Fruit fly (Drosophila melanogaster) whole organism, wandering third instar larva: ENCODE measurements around the gene CG11951.

Experiments
- Abd-B ChIP-seq: fragments of >200 bp; optimal IDR thresholded peaks from 2 replicates; lab custom pipeline; 2017; ENCODE audit warnings: missing biosample characterization, missing genetic modification characterization
- Dif ChIP-seq: fragments of 200-275, 200-300 bp; sonication (Bioruptor generic); optimal IDR thresholded peaks from 2 replicates; lab custom pipeline; 2018; ENCODE audit warnings: missing biosample characterization, missing genetic modification characterization; ENCODE audit not compliant: partially characterized antibody
- GATAd ChIP-seq: sonication (Bioruptor generic); optimal IDR thresholded peaks from 2 replicates; lab custom pipeline; 2016; ENCODE audit warnings: missing biosample characterization, missing genetic modification characterization
- Hnf4 ChIP-seq: fragments of 200-800 bp; sonication (Bioruptor generic); optimal IDR thresholded peaks from 2 replicates; lab custom pipeline; 2016; ENCODE audit warnings: missing biosample characterization, mild to moderate bottlenecking, missing genetic modification characterization
- Mio ChIP-seq: sonication (Bioruptor generic); optimal IDR thresholded peaks from 2 replicates; lab custom pipeline; 2016; ENCODE audit warnings: missing biosample characterization, missing genetic modification characterization
- N ChIP-seq: fragments of >200 bp; optimal IDR thresholded peaks from 2 replicates; lab custom pipeline; 2018; ENCODE audit warnings: missing biosample characterization, missing external identifiers, missing genetic modification characterization
- brk ChIP-seq: fragments of 200-800 bp; sonication (Bioruptor generic); optimal IDR thresholded peaks from 2 replicates; lab custom pipeline; 2016; ENCODE audit warnings: missing biosample characterization, mild to moderate bottlenecking, missing genetic modification characterization
- psq ChIP-seq: fragments of 200-800 bp; sonication (Bioruptor generic); optimal IDR thresholded peaks from 3 replicates; lab custom pipeline; 2017; ENCODE audit warnings: missing biosample characterization, mild to moderate bottlenecking, missing genetic modification characterization, moderate library complexity
- rgr ChIP-seq: fragments of 200-800 bp; sonication (Bioruptor generic); optimal IDR thresholded peaks from 3 replicates; lab custom pipeline; 2016; ENCODE audit warnings: missing biosample characterization, mild to moderate bottlenecking, missing genetic modification characterization
- tai ChIP-seq: sonication (Bioruptor generic); optimal IDR thresholded peaks from 2 replicates; lab custom pipeline; 2016; ENCODE audit warnings: missing biosample characterization, missing genetic modification characterization

DNA sequence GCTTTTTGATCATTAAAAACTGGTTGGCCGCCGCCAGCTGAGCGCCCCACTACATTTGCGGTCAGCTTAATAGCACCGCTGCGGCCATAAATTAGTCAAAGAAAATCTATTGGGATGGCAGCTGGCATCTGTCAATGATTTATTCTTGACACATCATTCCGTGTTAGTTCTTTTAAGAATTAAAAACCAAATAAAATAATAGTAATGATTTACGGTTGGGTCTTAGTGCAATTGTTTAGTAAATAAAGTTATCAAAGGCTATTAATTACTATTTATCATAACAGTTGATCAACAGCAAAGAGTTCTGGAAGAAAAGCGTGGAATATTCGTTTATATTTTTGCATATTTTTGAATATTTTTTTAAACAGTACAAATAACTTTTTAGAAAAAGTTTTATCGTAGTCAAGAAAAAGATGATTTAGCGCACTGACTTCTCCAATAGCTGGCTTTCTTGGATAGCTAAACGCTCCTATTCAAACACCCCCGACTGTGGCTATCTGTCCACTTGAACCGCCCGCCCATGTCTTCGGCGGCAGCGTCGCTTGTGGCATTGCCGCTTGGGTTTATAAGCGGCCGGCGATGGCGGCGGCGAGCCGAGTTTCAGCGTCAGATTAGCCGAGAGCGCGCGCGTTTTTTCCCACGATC lies 41.4 kb downstream of the CG11951 start, which contains the start of gene CG14515:
- TF ChIP-seq brk (no peak), GATAd (GFP tag; lab: Kevin White, UChicago) (no peak), Mio (GFP tag; lab: Kevin White, UChicago) (no peak), psq (GFP tag; lab: Kevin White, UChicago) (no peak), Dif (no peak), Hnf4 (no peak), Abd-B (GFP tag; lab: Kevin White, UChicago) (no peak), tai (GFP tag; lab: Kevin White, UChicago) (no peak), rgr (GFP tag; lab: Kevin White, UChicago) (no peak), N (no peak)
